Fruit fly (Drosophila melanogaster) whole organism, embryonic: ENCODE data around the gene CG15725.
A peak's percentile ranks its signal among the peaks of the same experiment; 100 is the strongest.

ENCODE experiments used
- Adf1 ChIP-seq: fragments of 200-800 bp; sonication (Bioruptor generic); IDR thresholded peaks from 2 replicates; pipeline ENCODE4 v1.3.6; 2022; ENCODE audit warnings: missing biosample characterization, missing genetic modification characterization
- Atf6 ChIP-seq: fragments of 200-800 bp; sonication (Bioruptor generic); IDR thresholded peaks from 2 replicates; pipeline ENCODE4 v1.3.6; 2022; ENCODE audit warnings: missing biosample characterization, missing genetic modification characterization
- CG10654 ChIP-seq: fragments of 200-800 bp; sonication (Bioruptor generic); optimal IDR thresholded peaks from 2 replicates; lab custom pipeline; 2016; ENCODE audit warnings: missing biosample characterization, missing genetic modification characterization
- CG12236 ChIP-seq: fragments of 200-800 bp; sonication (Bioruptor generic); optimal IDR thresholded peaks from 2 replicates; lab custom pipeline; 2016; ENCODE audit warnings: missing biosample characterization, missing genetic modification characterization
- CG12391 ChIP-seq: fragments of 200-800 bp; sonication (Bioruptor generic); optimal IDR thresholded peaks from 3 replicates; lab custom pipeline; 2018; ENCODE audit warnings: missing biosample characterization, mild to moderate bottlenecking, missing genetic modification characterization, moderate library complexity
- CG12744 ChIP-seq: fragments of 200-800 bp; sonication (Bioruptor generic); optimal IDR thresholded peaks from 2 replicates; lab custom pipeline; 2016; ENCODE audit warnings: missing biosample characterization, missing genetic modification characterization
- CG13123 ChIP-seq: fragments of 200-800 bp; sonication (Bioruptor generic); optimal IDR thresholded peaks from 2 replicates; lab custom pipeline; 2016; ENCODE audit warnings: missing biosample characterization, missing genetic modification characterization
- CG13624 ChIP-seq: fragments of 200-800 bp; sonication (Bioruptor generic); optimal IDR thresholded peaks from 2 replicates; lab custom pipeline; 2016; ENCODE audit warnings: missing biosample characterization, missing genetic modification characterization
- CG14014 ChIP-seq: fragments of 200-800 bp; sonication (Bioruptor generic); IDR thresholded peaks from 2 replicates; pipeline ENCODE4 v1.3.6; 2022; ENCODE audit warnings: missing biosample characterization, missing genetic modification characterization
- CG14441 ChIP-seq: fragments of 200-800 bp; sonication (Bioruptor generic); IDR thresholded peaks from 2 replicates; pipeline ENCODE4 v1.3.6; 2022; ENCODE audit warnings: missing biosample characterization, missing genetic modification characterization
- CG14667 ChIP-seq: fragments of 200-800 bp; sonication (Bioruptor generic); IDR thresholded peaks from 2 replicates; pipeline ENCODE4 v1.3.6; 2022; ENCODE audit warnings: missing biosample characterization, missing genetic modification characterization
- CG15073 ChIP-seq: fragments of 200-800 bp; sonication (Bioruptor generic); optimal IDR thresholded peaks from 2 replicates; lab custom pipeline; 2016; ENCODE audit warnings: missing biosample characterization, missing genetic modification characterization
- CG17612 ChIP-seq: fragments of 200-800 bp; sonication (Bioruptor generic); IDR thresholded peaks from 2 replicates; pipeline ENCODE4 v1.3.6; 2022; ENCODE audit warnings: missing biosample characterization, missing genetic modification characterization
- CG17802 ChIP-seq: fragments of 200-800 bp; sonication (Bioruptor generic); optimal IDR thresholded peaks from 2 replicates; lab custom pipeline; 2018; ENCODE audit warnings: missing biosample characterization, mild to moderate bottlenecking, missing genetic modification characterization, moderate library complexity
- CG32532 ChIP-seq: fragments of 200-800 bp; sonication (Bioruptor generic); IDR thresholded peaks from 2 replicates; pipeline ENCODE4 v1.3.6; 2022; ENCODE audit warnings: missing biosample characterization, missing genetic modification characterization
- CG4707 ChIP-seq: fragments of 200-800 bp; sonication (Bioruptor generic); optimal IDR thresholded peaks from 2 replicates; lab custom pipeline; 2018; ENCODE audit warnings: missing biosample characterization, mild to moderate bottlenecking, missing genetic modification characterization, moderate library complexity
- CG4730 ChIP-seq: fragments of 200-800 bp; sonication (Bioruptor generic); IDR thresholded peaks from 2 replicates; pipeline ENCODE4 v1.3.6; 2022; ENCODE audit warnings: missing biosample characterization, missing genetic modification characterization
- CG6175 ChIP-seq: fragments of 200-800 bp; sonication (Bioruptor generic); IDR thresholded peaks from 3 replicates; pipeline ENCODE4 v1.3.6; 2022; ENCODE audit warnings: missing biosample characterization, missing genetic modification characterization
- CG6689 ChIP-seq: fragments of 200-800 bp; sonication (Bioruptor generic); IDR thresholded peaks from 2 replicates; pipeline ENCODE4 v1.3.6; 2022; ENCODE audit warnings: missing biosample characterization, missing genetic modification characterization
- CG7963 ChIP-seq: fragments of 200-800 bp; sonication (Bioruptor generic); IDR thresholded peaks from 3 replicates; pipeline ENCODE4 v1.3.6; 2022; ENCODE audit warnings: missing biosample characterization, missing genetic modification characterization; ENCODE audit not compliant: partially characterized antibody
- CG8290 ChIP-seq, 3 experiments: fragments of 200-800 bp; sonication (Bioruptor generic); optimal IDR thresholded peaks; 2 replicates each; lab custom pipeline; 2016 to 2019; ENCODE audit warnings: missing biosample characterization in 3 of 3, missing genetic modification characterization in 3 of 3, mild to moderate bottlenecking in 2 of 3, moderate library complexity in 1 of 3
- Dfd ChIP-seq, 2 experiments: fragments of >200 bp; optimal IDR thresholded peaks; 2 replicates each; lab custom pipeline; 2017; ENCODE audit warnings: missing biosample characterization in 2 of 2, missing genetic modification characterization in 2 of 2
- Dip2 ChIP-seq: fragments of 200-800 bp; sonication (Bioruptor generic); IDR thresholded peaks from 2 replicates; pipeline ENCODE4 v1.3.6; 2022; ENCODE audit warnings: missing biosample characterization, missing genetic modification characterization
- ERR ChIP-seq: fragments of 200-800 bp; sonication (Bioruptor generic); optimal IDR thresholded peaks from 2 replicates; lab custom pipeline; 2016; ENCODE audit warnings: missing biosample characterization, missing genetic modification characterization
- HmgD ChIP-seq: fragments of 200-800 bp; sonication (Bioruptor generic); optimal IDR thresholded peaks from 3 replicates; lab custom pipeline; 2016; ENCODE audit warnings: missing biosample characterization, missing genetic modification characterization
- HmgZ ChIP-seq: fragments of 200-800 bp; sonication (Bioruptor generic); optimal IDR thresholded peaks from 2 replicates; lab custom pipeline; 2018; ENCODE audit warnings: missing biosample characterization, mild to moderate bottlenecking, missing genetic modification characterization
- Hr78 ChIP-seq, 2 experiments: fragments of 200-800 bp in 1 of 2; fragments of >200 bp in 1 of 2; sonication (Bioruptor generic) in 1 of 2; optimal IDR thresholded peaks; 2 replicates each; lab custom pipeline; 2017 to 2019; ENCODE audit warnings: missing biosample characterization in 2 of 2, missing genetic modification characterization in 2 of 2, mild to moderate bottlenecking in 1 of 2, moderate library complexity in 1 of 2
- Neu2 ChIP-seq: fragments of 200-800 bp; sonication (Bioruptor generic); optimal IDR thresholded peaks from 3 replicates; lab custom pipeline; 2016; ENCODE audit warnings: missing biosample characterization, missing genetic modification characterization, borderline replicate concordance
- Nf-YA ChIP-seq: fragments of 200-800 bp; sonication (Bioruptor generic); IDR thresholded peaks from 2 replicates; pipeline ENCODE4 v1.3.6; 2022; ENCODE audit warnings: missing biosample characterization, missing genetic modification characterization
- NfI ChIP-seq: fragments of 200-800 bp; sonication (Bioruptor generic); optimal IDR thresholded peaks from 3 replicates; lab custom pipeline; 2018; ENCODE audit warnings: missing biosample characterization, mild to moderate bottlenecking, missing genetic modification characterization, moderate library complexity
- Sry-δ ChIP-seq: fragments of 200-800 bp; sonication (Bioruptor generic); optimal IDR thresholded peaks from 2 replicates; lab custom pipeline; 2016; ENCODE audit warnings: missing biosample characterization, missing genetic modification characterization
- bab2 ChIP-seq: fragments of 200-800 bp; sonication (Bioruptor generic); optimal IDR thresholded peaks from 2 replicates; lab custom pipeline; 2016; ENCODE audit warnings: missing biosample characterization, missing genetic modification characterization
- cas ChIP-seq: fragments of 200-800 bp; sonication (Bioruptor generic); IDR thresholded peaks from 2 replicates; pipeline ENCODE4 v1.3.6; 2022; ENCODE audit warnings: missing biosample characterization, missing genetic modification characterization
- caup ChIP-seq: fragments of 200-800 bp; sonication (Bioruptor generic); optimal IDR thresholded peaks from 3 replicates; lab custom pipeline; 2017; ENCODE audit warnings: missing biosample characterization, mild to moderate bottlenecking, missing genetic modification characterization, moderate library complexity; ENCODE audit not compliant: severe bottlenecking
- chinmo ChIP-seq: fragments of 200-800 bp; sonication (Bioruptor generic); IDR thresholded peaks from 4 replicates; pipeline ENCODE4 v1.3.6; 2022; ENCODE audit warnings: missing biosample characterization, missing genetic modification characterization; ENCODE audit not compliant: partially characterized antibody
- chn ChIP-seq: fragments of 200-800 bp; sonication (Bioruptor generic); optimal IDR thresholded peaks from 2 replicates; lab custom pipeline; 2016; ENCODE audit warnings: missing biosample characterization, missing genetic modification characterization
- fd96Cb ChIP-seq: fragments of 200-800 bp; sonication (Bioruptor generic); optimal IDR thresholded peaks from 2 replicates; lab custom pipeline; 2018; ENCODE audit warnings: missing biosample characterization, mild to moderate bottlenecking, missing genetic modification characterization, moderate library complexity
- kah ChIP-seq: fragments of 200-800 bp; sonication (Bioruptor generic); optimal IDR thresholded peaks from 2 replicates; lab custom pipeline; 2018; ENCODE audit warnings: missing biosample characterization, mild to moderate bottlenecking, missing genetic modification characterization
- kni ChIP-seq: fragments of 200-800 bp; sonication (Bioruptor generic); optimal IDR thresholded peaks from 3 replicates; lab custom pipeline; 2017; ENCODE audit warnings: mild to moderate bottlenecking, missing biosample characterization, missing genetic modification reagents, missing genetic modification characterization
- mirr ChIP-seq: fragments of 200-800 bp; sonication (Bioruptor generic); optimal IDR thresholded peaks from 3 replicates; lab custom pipeline; 2018; ENCODE audit warnings: missing biosample characterization, mild to moderate bottlenecking, missing genetic modification characterization
- mld ChIP-seq: fragments of 200-800 bp; sonication (Bioruptor generic); IDR thresholded peaks from 3 replicates; pipeline ENCODE4 v1.3.6; 2022; ENCODE audit warnings: missing biosample characterization, missing genetic modification characterization; ENCODE audit not compliant: partially characterized antibody
- nerfin-1 ChIP-seq: fragments of 200-800 bp; sonication (Bioruptor generic); optimal IDR thresholded peaks from 3 replicates; lab custom pipeline; 2019; ENCODE audit warnings: missing biosample characterization, mild to moderate bottlenecking, missing genetic modification characterization, moderate library complexity
- p53 ChIP-seq: fragments of 200-800 bp; sonication (Bioruptor generic); optimal IDR thresholded peaks from 2 replicates; lab custom pipeline; 2016; ENCODE audit warnings: missing biosample characterization, missing genetic modification characterization
- salm ChIP-seq: fragments of 200-800 bp; sonication (Bioruptor generic); optimal IDR thresholded peaks from 2 replicates; lab custom pipeline; 2018; ENCODE audit warnings: missing biosample characterization, mild to moderate bottlenecking, missing genetic modification characterization
- scrt ChIP-seq: fragments of 200-800 bp; sonication (Bioruptor generic); optimal IDR thresholded peaks from 2 replicates; lab custom pipeline; 2018; ENCODE audit warnings: missing biosample characterization, mild to moderate bottlenecking, missing genetic modification characterization, moderate library complexity
- seq ChIP-seq: fragments of 200-800 bp; sonication (Bioruptor generic); IDR thresholded peaks from 2 replicates; pipeline ENCODE4 v1.3.6; 2022; ENCODE audit warnings: missing biosample characterization, missing genetic modification characterization
- slou ChIP-seq: fragments of 200-800 bp; sonication (Bioruptor generic); optimal IDR thresholded peaks from 3 replicates; lab custom pipeline; 2016; ENCODE audit warnings: missing biosample characterization, missing genetic modification characterization
- stc ChIP-seq: fragments of 200-800 bp; sonication (Bioruptor generic); IDR thresholded peaks from 2 replicates; pipeline ENCODE4 v1.3.6; 2022; ENCODE audit warnings: missing biosample characterization, missing genetic modification characterization
- wdn ChIP-seq: fragments of 200-800 bp; sonication (Bioruptor generic); IDR thresholded peaks from 2 replicates; pipeline ENCODE4 v1.3.6; 2022; ENCODE audit warnings: missing biosample characterization, missing genetic modification characterization
- zfh1 ChIP-seq: fragments of 200-800 bp; sonication (Bioruptor generic); IDR thresholded peaks from 3 replicates; pipeline ENCODE4 v1.3.6; 2022; ENCODE audit warnings: missing biosample characterization, missing genetic modification characterization

CG15725 gene

DNA sequence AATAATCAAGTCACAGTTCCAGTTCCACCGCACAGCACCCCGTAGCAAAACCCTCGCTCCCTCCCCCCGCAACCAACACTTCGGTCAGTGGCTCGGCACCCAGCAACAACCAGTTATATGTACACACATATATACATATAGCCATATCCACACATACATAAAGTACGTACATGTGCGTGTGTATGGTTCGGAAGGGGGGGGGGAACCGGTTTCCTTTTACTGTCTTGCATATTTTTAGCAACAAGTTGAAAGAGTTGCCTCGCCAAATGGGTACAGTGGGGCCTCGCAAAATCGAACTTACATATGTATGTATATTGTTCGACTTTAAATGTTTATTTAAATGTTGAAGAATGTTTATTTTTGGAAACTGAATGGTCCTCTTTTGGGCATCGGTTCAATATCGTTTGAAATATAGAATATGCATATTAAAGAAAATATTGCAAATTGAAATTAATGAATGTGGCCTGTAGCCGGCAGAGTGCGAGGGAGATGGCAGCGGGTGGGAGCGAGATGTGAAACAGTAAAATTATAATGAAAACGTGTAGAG lies 49.4 kb downstream of the CG15725 start (continued):
- no peak for TF ChIP-seq Sry-δ (GFP tag; lab: Kevin White, UChicago)
- TF ChIP-seq CG17612 (GFP tag; lab: Robert Waterston, UW): peak; percentile 67
- TF ChIP-seq Nf-YA: peak; percentile 51
- TF ChIP-seq chn (GFP tag; lab: Kevin White, UChicago): peak; percentile 40
- TF ChIP-seq Neu2 (GFP tag; lab: Kevin White, UChicago): no peak
- TF ChIP-seq seq (GFP tag; lab: Robert Waterston, UW): peak; percentile 79
- no peak for TF ChIP-seq salm
- peak; percentile 75 for TF ChIP-seq wdn (GFP tag; lab: Robert Waterston, UW)
- peak; percentile 66 for TF ChIP-seq CG14667
- TF ChIP-seq CG32532 (GFP tag; lab: Robert Waterston, UW): peak; percentile 91
- no peak for TF ChIP-seq Hr78 (GFP tag; optimal IDR thresholded peaks at IDR 0.05; lab: Kevin White, UChicago)
- peak; percentile 54 for TF ChIP-seq CG4730 (GFP tag; lab: Robert Waterston, UW)
- TF ChIP-seq HmgZ: peak; percentile 78
- TF ChIP-seq kni (GFP tag; lab: Kevin White, UChicago): no peak
- peak; percentile 61 for TF ChIP-seq mirr (GFP tag; lab: Kevin White, UChicago)
- peak; percentile 73 for TF ChIP-seq stc (GFP tag; lab: Robert Waterston, UW)
- no peak for TF ChIP-seq mld (GFP tag; lab: Robert Waterston, UW)
- peak; percentile 37 for TF ChIP-seq slou (GFP tag; lab: Kevin White, UChicago)
- peak; percentile 74; the same call in 1 of the 2 replicates for TF ChIP-seq CG6689 (GFP tag; lab: Robert Waterston, UW)
- TF ChIP-seq nerfin-1 (tag; lab: Kevin White, UChicago): peak; percentile 13
- peak; percentile 89 for TF ChIP-seq Atf6 (GFP tag; lab: Robert Waterston, UW)
- no peak for TF ChIP-seq Dfd (GFP tag; optimal IDR thresholded peaks at IDR 0.05; lab: Kevin White, UChicago)
- no peak for TF ChIP-seq CG12236 (GFP tag; lab: Kevin White, UChicago)
- TF ChIP-seq NfI (GFP tag; lab: Kevin White, UChicago): peak; percentile 70
- TF ChIP-seq CG14441 (GFP tag; lab: Robert Waterston, UW): peak; percentile 84
- TF ChIP-seq scrt (GFP tag; lab: Kevin White, UChicago): peak; percentile 91
- TF ChIP-seq CG12391 (tag; lab: Kevin White, UChicago): peak; percentile 73
- peak; percentile 11 for TF ChIP-seq CG4707 (GFP tag; lab: Kevin White, UChicago)
- TF ChIP-seq CG6175 (GFP tag; lab: Robert Waterston, UW): no peak
- TF ChIP-seq CG13123: peak; percentile 22
- peak; percentile 9 for TF ChIP-seq ERR
- no peak for TF ChIP-seq CG12744
- TF ChIP-seq Adf1 (GFP tag; lab: Robert Waterston, UW): no peak
- TF ChIP-seq zfh1 (GFP tag; lab: Robert Waterston, UW): peak; percentile 68; the same call in 2 of the 3 replicates
- TF ChIP-seq CG10654 (GFP tag; lab: Kevin White, UChicago): peak; percentile 8
- no peak for TF ChIP-seq Dip2
- TF ChIP-seq caup: peak; percentile 41
- no peak for TF ChIP-seq CG17802 (tag; lab: Kevin White, UChicago)
- no peak for TF ChIP-seq CG7963
- TF ChIP-seq chinmo: peak; percentile 80; the same call in 3 of the 4 replicates
- peak; percentile 53 for TF ChIP-seq fd96Cb (tag; lab: Kevin White, UChicago)
- no peak for TF ChIP-seq CG8290 (GFP tag; optimal IDR thresholded peaks at IDR 0.05; lab: Kevin White, UChicago)
- TF ChIP-seq CG8290 (tag; optimal IDR thresholded peaks at IDR 0.05; lab: Kevin White, UChicago): peak in 1 of 2 experiments; percentile 85
- TF ChIP-seq bab2 (GFP tag; lab: Kevin White, UChicago): peak; percentile 58
- TF ChIP-seq cas (GFP tag; lab: Robert Waterston, UW): peak; percentile 58
- TF ChIP-seq kah (GFP tag; lab: Kevin White, UChicago): no peak
- TF ChIP-seq CG14014 (GFP tag; lab: Robert Waterston, UW): peak; percentile 81
- TF ChIP-seq HmgD (GFP tag; lab: Kevin White, UChicago): no peak
- TF ChIP-seq CG13624 (GFP tag; lab: Kevin White, UChicago): peak; percentile 54
- TF ChIP-seq p53 (GFP tag; lab: Kevin White, UChicago): no peak
- no peak for TF ChIP-seq CG15073
